Worm (Caenorhabditis elegans) whole organism, L1 larva: ENCODE measurements around the gene cgt-1.

Experiments
- ama-1 ChIP-seq: fragments of 150-350 bp; optimal IDR thresholded peaks from 2 replicates; lab custom pipeline; 2014
- dsc-1 ChIP-seq: sonication (generic microtip); optimal IDR thresholded peaks from 2 replicates; lab custom pipeline; 2016; ENCODE audit warnings: mild to moderate bottlenecking, missing genetic modification characterization, missing compliant biosample characterization
- hlh-4 ChIP-seq: sonication (generic microtip); optimal IDR thresholded peaks from 2 replicates; lab custom pipeline; 2016; ENCODE audit warnings: mild to moderate bottlenecking, missing genetic modification characterization, missing compliant biosample characterization
- jun-1 ChIP-seq: fragments of 150-350 bp; optimal IDR thresholded peaks from 2 replicates; lab custom pipeline; 2014; ENCODE audit warnings: missing biosample characterization, missing genetic modification reagents, missing genetic modification characterization
- lir-3 ChIP-seq: sonication (generic microtip); optimal IDR thresholded peaks from 2 replicates; lab custom pipeline; 2016; ENCODE audit warnings: mild to moderate bottlenecking, missing genetic modification characterization, moderate library complexity, missing compliant biosample characterization; ENCODE audit not compliant: poor library complexity
- lsy-2 ChIP-seq, 2 experiments: fragments of 150-350 bp; optimal IDR thresholded peaks; 2 replicates each; lab custom pipeline; 2014; ENCODE audit warnings: missing biosample characterization in 2 of 2, missing genetic modification characterization in 2 of 2
- mdl-1 ChIP-seq, 2 experiments: fragments of 150-350 bp; optimal IDR thresholded peaks; 2 replicates each; lab custom pipeline; 2014 to 2017; ENCODE audit warnings: missing biosample characterization in 2 of 2, missing genetic modification characterization in 2 of 2, inconsistent platforms in 1 of 2
- nhr-11 ChIP-seq: fragments of 150-350 bp; optimal IDR thresholded peaks from 2 replicates; lab custom pipeline; 2014; ENCODE audit warnings: missing biosample characterization, missing genetic modification characterization
- nhr-237 ChIP-seq: fragments of 150-350 bp; optimal IDR thresholded peaks from 2 replicates; lab custom pipeline; 2014; ENCODE audit warnings: missing biosample characterization, missing genetic modification characterization
- nhr-28 ChIP-seq: fragments of 150-350 bp; optimal IDR thresholded peaks from 2 replicates; lab custom pipeline; 2014; ENCODE audit warnings: missing biosample characterization, missing genetic modification characterization
- nhr-77 ChIP-seq: fragments of 150-350 bp; optimal IDR thresholded peaks from 2 replicates; lab custom pipeline; 2014; ENCODE audit warnings: missing biosample characterization, missing genetic modification characterization
- sup-37 ChIP-seq: fragments of 200-800 bp; sonication (Bioruptor generic); optimal IDR thresholded peaks from 2 replicates; lab custom pipeline; 2018; ENCODE audit warnings: mild to moderate bottlenecking, missing genetic modification characterization, missing compliant biosample characterization
- unc-62 ChIP-seq: fragments of 150-350 bp; optimal IDR thresholded peaks from 2 replicates; lab custom pipeline; 2014; ENCODE audit warnings: missing biosample characterization, missing genetic modification reagents, missing genetic modification characterization

DNA sequence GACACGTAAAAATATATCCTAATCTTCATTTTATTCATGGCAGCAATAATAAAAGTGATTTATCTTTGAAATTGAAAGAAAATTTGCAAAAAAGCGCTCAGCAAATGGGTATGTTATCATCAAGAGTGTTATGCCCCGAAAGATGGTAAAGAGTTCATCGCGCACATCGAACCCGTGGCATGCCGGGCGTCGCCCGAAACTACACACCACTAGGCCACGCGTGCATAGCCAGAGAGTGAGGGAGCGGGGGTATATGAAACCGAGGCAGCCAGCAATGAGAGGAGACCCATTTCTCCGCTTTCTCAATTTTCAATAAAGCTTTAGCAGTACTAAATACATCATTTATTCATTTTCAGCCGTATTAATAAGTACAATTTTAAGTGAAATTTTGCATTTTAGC is 14.9 kb downstream of the cgt-1 start:
- TF ChIP-seq hlh-4 (tag; lab: Kevin White, UChicago): no peak
- TF ChIP-seq nhr-11 (tag; lab: Kevin White, UChicago): no peak
- TF ChIP-seq dsc-1: peak; percentile 71
- TF ChIP-seq unc-62 (GFP tag; lab: Kevin White, UChicago): no peak
- peak; percentile 22 for TF ChIP-seq sup-37 (GFP tag; lab: Kevin White, UChicago)
- no peak for TF ChIP-seq jun-1 (tag; lab: Kevin White, UChicago)
- no peak for TF ChIP-seq nhr-28 (tag; lab: Kevin White, UChicago)
- peak; percentile 8 for TF ChIP-seq lir-3 (tag; lab: Kevin White, UChicago)
- peak; percentile 48 to 63 for TF ChIP-seq lsy-2 (tag; optimal IDR thresholded peaks at IDR 0.05; lab: Kevin White, UChicago)
- TF ChIP-seq nhr-237 (tag; lab: Kevin White, UChicago): no peak
- TF ChIP-seq ama-1 (lab: Kevin White, UChicago): no peak
- peak in 1 of 2 experiments; percentile 76 for TF ChIP-seq mdl-1 (tag; optimal IDR thresholded peaks at IDR 0.05; lab: Kevin White, UChicago)
- peak; percentile 53 for TF ChIP-seq nhr-77
